ENCODE assay signal across 4 worm cellular contexts in genomic region chrIV:11701878-11702277, ce11.
TF ChIP-seq lines count a peak whose summit lies in the region.

No protein-coding gene starts in this region.

TF ChIP-seq in whole organism, L1 larva, 84 proteins besides CTCF, POLR2A, EP300 and RAD21:
- TF ChIP-seq lin-14 (GFP tag; optimal IDR thresholded peaks at IDR 0.05; lab: Kevin White, UChicago): no peak
- TF ChIP-seq nhr-76 (tag; optimal IDR thresholded peaks at IDR 0.05; lab: Kevin White, UChicago): no peak
- TF ChIP-seq blmp-1 (tag; optimal IDR thresholded peaks at IDR 0.05; lab: Kevin White, UChicago): peak; percentile 56
- TF ChIP-seq nhr-20 (tag; optimal IDR thresholded peaks at IDR 0.05; lab: Kevin White, UChicago): no peak

TF ChIP-seq in whole organism, L2 larva, 48 proteins besides CTCF, POLR2A, EP300 and RAD21:
- TF ChIP-seq nhr-129 (tag; optimal IDR thresholded peaks at IDR 0.05; lab: Kevin White, UChicago): no peak
- no peak for TF ChIP-seq gmeb-1 (tag; optimal IDR thresholded peaks at IDR 0.05; lab: Kevin White, UChicago)
- TF ChIP-seq zag-1 (tag; optimal IDR thresholded peaks at IDR 0.05; lab: Kevin White, UChicago): no peak
- TF ChIP-seq elt-1 (tag; optimal IDR thresholded peaks at IDR 0.05; lab: Kevin White, UChicago): no peak
- no peak for TF ChIP-seq nhr-25 (tag; optimal IDR thresholded peaks at IDR 0.05; lab: Kevin White, UChicago)
- peak; percentile 66 for TF ChIP-seq nhr-21 (tag; optimal IDR thresholded peaks at IDR 0.05; lab: Kevin White, UChicago)
- no peak for TF ChIP-seq nhr-237 (tag; optimal IDR thresholded peaks at IDR 0.05; lab: Kevin White, UChicago)
- TF ChIP-seq snpc-4 (tag; optimal IDR thresholded peaks at IDR 0.05; lab: Kevin White, UChicago): no peak

TF ChIP-seq in whole organism, L3 larva, 47 proteins besides CTCF, POLR2A, EP300 and RAD21:
- TF ChIP-seq nhr-25 (tag; optimal IDR thresholded peaks at IDR 0.05; lab: Kevin White, UChicago) (peak; percentile 79), elt-2 (tag; optimal IDR thresholded peaks at IDR 0.05; lab: Kevin White, UChicago) (no peak), nhr-23 (tag; optimal IDR thresholded peaks at IDR 0.05; lab: Kevin White, UChicago) (peak; percentile 29)

TF ChIP-seq in whole organism, L4 larva, 104 proteins besides CTCF, POLR2A, EP300 and RAD21:
- TF ChIP-seq duxl-1 (tag; optimal IDR thresholded peaks at IDR 0.05; lab: Kevin White, UChicago; ENCODE audit: poor library complexity) (no peak), nhr-48 (tag; optimal IDR thresholded peaks at IDR 0.05; lab: Kevin White, UChicago) (peak; percentile 12), lsy-2 (tag; optimal IDR thresholded peaks at IDR 0.05; lab: Kevin White, UChicago) (no peak), hlh-11 (tag; optimal IDR thresholded peaks at IDR 0.05; lab: Kevin White, UChicago) (peak; percentile 47), zip-11 (GFP tag; IDR thresholded peaks at IDR 0.05; lab: Robert Waterston, UW) (no peak), dmd-6 (GFP tag; IDR thresholded peaks at IDR 0.05; lab: Robert Waterston, UW) (no peak), daf-8 (GFP tag; IDR thresholded peaks at IDR 0.05; lab: Robert Waterston, UW) (no peak), mdl-1 (tag; optimal IDR thresholded peaks at IDR 0.05; lab: Kevin White, UChicago) (no peak), gei-8 (GFP tag; optimal IDR thresholded peaks at IDR 0.05; lab: Kevin White, UChicago) (no peak), nhr-77 (tag; optimal IDR thresholded peaks at IDR 0.05; lab: Kevin White, UChicago) (no peak), mep-1 (tag; optimal IDR thresholded peaks at IDR 0.05; lab: Kevin White, UChicago) (no peak), ztf-7 (tag; optimal IDR thresholded peaks at IDR 0.05; lab: Kevin White, UChicago) (no peak), unc-62 (GFP tag; optimal IDR thresholded peaks at IDR 0.05 in 1 of 2; lab: Kevin White, UChicago) (peak in 1 of 2 experiments; percentile 33), unc-62 (tag; optimal IDR thresholded peaks at IDR 0.05; lab: Kevin White, UChicago) (no peak), nhr-28 (tag; optimal IDR thresholded peaks at IDR 0.05; lab: Kevin White, UChicago) (peak; percentile 16), ceh-32 (tag; optimal IDR thresholded peaks at IDR 0.05; lab: Kevin White, UChicago; ENCODE audit: poor library complexity) (no peak), mxl-3 (GFP tag; optimal IDR thresholded peaks at IDR 0.05; lab: Kevin White, UChicago) (no peak), sdz-12 (GFP tag; optimal IDR thresholded peaks at IDR 0.05; lab: Kevin White, UChicago) (no peak), egl-27 (tag; optimal IDR thresholded peaks at IDR 0.05; lab: Kevin White, UChicago) (no peak), saeg-2 (GFP tag; IDR thresholded peaks at IDR 0.05; lab: Robert Waterston, UW) (no peak), unc-39 (tag; optimal IDR thresholded peaks at IDR 0.05; lab: Kevin White, UChicago) (no peak), hlh-30 (tag; optimal IDR thresholded peaks at IDR 0.05; lab: Kevin White, UChicago; ENCODE audit: insufficient read depth) (peak; percentile 19), aha-1 (tag; lab: Kevin White, UChicago) (peak; percentile 79), ceh-82 (tag; optimal IDR thresholded peaks at IDR 0.05; lab: Kevin White, UChicago) (no peak), zag-1 (tag; optimal IDR thresholded peaks at IDR 0.05; lab: Kevin White, UChicago) (no peak), tag-97 (GFP tag; IDR thresholded peaks at IDR 0.05; lab: Robert Waterston, UW) (no peak), daf-19 (GFP tag; conservative IDR thresholded peaks at IDR 0.05; lab: Robert Waterston, UW) (no peak)

Comparison
In these comparisons a context has a peak if more than half of its experiments do, and no peak if none do; other contexts are left out.
1. Of the 29 proteins assayed by ChIP-seq in both whole organism, L4 larva and whole organism, L1 larva: peak only in whole organism, L4 larva: aha-1 and nhr-28; only in whole organism, L1 larva: none; in both: none; in neither: 26; mixed calls (peak in some experiments, not most) for 1.